Worm (Caenorhabditis elegans) whole organism, L3 larva: ENCODE data around the gene T28D9.11.

Experiments
- R02D3.7 ChIP-seq: fragments of 150-350 bp; optimal IDR thresholded peaks from 2 replicates; lab custom pipeline; 2014; ENCODE audit warnings: missing biosample characterization, missing genetic modification characterization
- aly-2 ChIP-seq: fragments of 150-350 bp; optimal IDR thresholded peaks from 2 replicates; lab custom pipeline; 2014; ENCODE audit warnings: missing biosample characterization, missing genetic modification characterization
- ama-1 ChIP-seq: fragments of 150-350 bp; optimal IDR thresholded peaks from 2 replicates; lab custom pipeline; 2018
- ceh-28 ChIP-seq: fragments of 150-350 bp; optimal IDR thresholded peaks from 2 replicates; lab custom pipeline; 2014; ENCODE audit warnings: missing biosample characterization, missing genetic modification reagents, missing genetic modification characterization
- elt-1 ChIP-seq: fragments of 150-350 bp; optimal IDR thresholded peaks from 2 replicates; lab custom pipeline; 2014; ENCODE audit warnings: missing biosample characterization, missing genetic modification characterization
- fkh-10 ChIP-seq: sonication (generic microtip); optimal IDR thresholded peaks from 2 replicates; lab custom pipeline; 2017; ENCODE audit warnings: missing biosample characterization, missing genetic modification reagents, missing genetic modification characterization
- fos-1 ChIP-seq: fragments of 150-350 bp; optimal IDR thresholded peaks from 2 replicates; lab custom pipeline; 2014; ENCODE audit warnings: missing biosample characterization, missing genetic modification characterization
- hmg-11 ChIP-seq: sonication (generic microtip); optimal IDR thresholded peaks from 2 replicates; lab custom pipeline; 2016; ENCODE audit warnings: missing genetic modification characterization, missing compliant biosample characterization
- pha-4 ChIP-seq: fragments of 150-350 bp; optimal IDR thresholded peaks from 2 replicates; lab custom pipeline; 2014; ENCODE audit warnings: missing biosample characterization, missing genetic modification reagents, missing genetic modification characterization
- sea-2 ChIP-seq: fragments of 150-350 bp; sonication (generic microtip); optimal IDR thresholded peaks from 4 replicates; lab custom pipeline; 2014; ENCODE audit warnings: missing biosample characterization, missing genetic modification reagents, missing genetic modification characterization
- snpc-4 ChIP-seq: fragments of 150-350 bp; optimal IDR thresholded peaks from 2 replicates; lab custom pipeline; 2014; ENCODE audit warnings: missing biosample characterization, missing genetic modification characterization
- unc-39 ChIP-seq: sonication (generic microtip); optimal IDR thresholded peaks from 4 replicates; lab custom pipeline; 2017; ENCODE audit warnings: missing biosample characterization, missing genetic modification characterization
- ztf-11 ChIP-seq: fragments of 150-350 bp; optimal IDR thresholded peaks from 2 replicates; lab custom pipeline; 2014; ENCODE audit warnings: missing biosample characterization, missing genetic modification characterization

ce11 chrII:6491817-6492452 is at the start of gene T28D9.11, which contains the start of gene T28D9.1:
- TF ChIP-seq snpc-4 (tag; lab: Kevin White, UChicago), result peak; percentile 97
- TF ChIP-seq unc-39, result no peak
- TF ChIP-seq fos-1, result no peak
- TF ChIP-seq hmg-11 (tag; lab: Kevin White, UChicago), result peak; percentile 76
- TF ChIP-seq ceh-28 (tag; lab: Kevin White, UChicago), result no peak
- peak; percentile 19 for TF ChIP-seq pha-4 (tag; lab: Kevin White, UChicago)
- no peak for TF ChIP-seq elt-1
- peak; percentile 54 for TF ChIP-seq fkh-10 (GFP tag; lab: Kevin White, UChicago)
- TF ChIP-seq sea-2 (GFP tag; lab: Kevin White, UChicago), result peak; percentile 15
- no peak for TF ChIP-seq ztf-11 (tag; lab: Kevin White, UChicago)
- TF ChIP-seq aly-2 (tag; lab: Kevin White, UChicago), result no peak
- TF ChIP-seq R02D3.7 (tag; lab: Kevin White, UChicago), result no peak
- peak; percentile 89 for TF ChIP-seq ama-1 (lab: Kevin White, UChicago)
